Fruit fly (Drosophila melanogaster): ENCODE data around the gene Pxn.

DNA sequence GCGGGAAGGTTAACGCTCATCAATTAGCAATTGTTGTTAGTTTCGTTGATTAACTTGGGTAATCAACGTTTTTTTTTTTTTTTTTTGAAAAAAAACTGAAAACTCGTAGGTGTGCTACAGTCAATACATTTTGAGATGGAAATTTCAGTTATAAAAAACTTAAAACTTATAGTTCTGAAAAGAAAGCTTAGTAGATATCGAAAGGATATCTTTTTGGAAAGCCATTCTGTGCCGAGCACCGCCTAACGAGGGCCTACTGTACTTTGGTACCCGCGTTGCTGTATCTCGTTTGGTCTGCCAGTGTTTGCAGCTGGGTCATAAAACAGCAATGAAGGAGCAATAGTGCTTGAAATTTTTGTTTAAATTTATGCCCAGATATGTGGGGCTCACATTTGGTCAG is 57.9 kb downstream of the Pxn start:
- TF ChIP-seq CG8478 (optimal IDR thresholded peaks at IDR 0.05) (no peak), CTCF (optimal IDR thresholded peaks at IDR 0.05) (no peak)
